Worm (Caenorhabditis elegans): Measurements from ENCODE around the gene C54E4.5.

DNA sequence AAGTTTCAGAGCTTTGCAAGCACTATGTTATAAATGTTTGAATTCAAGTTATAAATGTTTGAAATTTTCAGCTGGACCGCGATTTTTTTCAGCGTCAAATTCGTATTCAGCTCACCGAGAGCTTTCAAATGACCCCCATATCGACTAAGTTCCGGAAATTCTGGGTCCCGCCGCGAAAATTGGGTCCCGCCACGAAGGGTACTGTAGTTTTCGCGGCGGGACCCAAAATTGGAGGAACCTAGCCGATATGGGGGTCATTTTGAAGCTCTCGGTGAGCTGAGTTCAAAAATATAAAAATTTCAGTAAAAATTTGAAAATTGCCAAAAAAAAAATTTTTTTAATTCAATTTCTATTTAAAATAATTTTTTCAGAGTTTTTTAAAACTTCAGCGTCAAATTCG is 42.4 kb downstream of the C54E4.5 start:
- TF ChIP-seq aly-1 (tag; optimal IDR thresholded peaks at IDR 0.05) (no peak), hnd-1 (tag; optimal IDR thresholded peaks at IDR 0.05) (no peak), ama-1 (optimal IDR thresholded peaks at IDR 0.05) (no peak), tra-4 (tag; optimal IDR thresholded peaks at IDR 0.05) (no peak), ets-7 (tag; optimal IDR thresholded peaks at IDR 0.05) (no peak), ceh-13 (GFP tag; optimal IDR thresholded peaks at IDR 0.05) (no peak), sea-1 (GFP tag; conservative IDR thresholded peaks at IDR 0.05) (no peak), hmg-4 (GFP tag; optimal IDR thresholded peaks at IDR 0.05) (no peak), F13C5.2 (tag; optimal IDR thresholded peaks at IDR 0.05) (no peak), B0310.2 (tag; optimal IDR thresholded peaks at IDR 0.05) (no peak), flt-1 (GFP tag; IDR thresholded peaks at IDR 0.05) (no peak), scrt-1 (GFP tag; IDR thresholded peaks at IDR 0.05) (no peak), pes-1 (GFP tag; IDR thresholded peaks at IDR 0.05) (peak; percentile 44; the same call in 1 of the 2 replicates)
